Worm (Caenorhabditis elegans) whole organism, L4 larva: ENCODE data around the gene ZK829.7.

Experiments used
- F10B5.3 ChIP-seq: sonication (generic microtip); optimal IDR thresholded peaks from 2 replicates; lab custom pipeline; 2016; ENCODE audit warnings: mild to moderate bottlenecking, missing genetic modification characterization, missing compliant biosample characterization
- F37D6.2 ChIP-seq: sonication (generic microtip); optimal IDR thresholded peaks from 2 replicates; lab custom pipeline; 2016; ENCODE audit warnings: mild to moderate bottlenecking, missing genetic modification characterization, missing compliant biosample characterization
- F44E2.7 ChIP-seq: fragments of 200-800 bp; sonication (Bioruptor generic); IDR thresholded peaks from 2 replicates; pipeline ENCODE4 v2.1.2; 2022; ENCODE audit warnings: missing genetic modification characterization, missing compliant biosample characterization
- F49E8.2 ChIP-seq: sonication (generic microtip); optimal IDR thresholded peaks from 2 replicates; lab custom pipeline; 2016; ENCODE audit warnings: missing compliant biosample characterization, mild to moderate bottlenecking, missing genetic modification characterization, borderline replicate concordance
- T26A8.4 ChIP-seq: fragments of 200-800 bp; sonication (Bioruptor generic); IDR thresholded peaks from 2 replicates; pipeline ENCODE4 v1.3.6; 2022; ENCODE audit warnings: missing genetic modification characterization, missing compliant biosample characterization
- Y5F2A.4 ChIP-seq: fragments of 200-800 bp; sonication (Bioruptor generic); optimal IDR thresholded peaks from 2 replicates; lab custom pipeline; 2018; ENCODE audit warnings: mild to moderate bottlenecking, missing genetic modification characterization, missing compliant biosample characterization
- aha-1 ChIP-seq: fragments of 150-350 bp; peaks from one replicate; lab custom pipeline; 2014; ENCODE audit warnings: missing biosample characterization, missing genetic modification characterization
- ama-1 ChIP-seq: fragments of 150-350 bp; optimal IDR thresholded peaks from 2 replicates; lab custom pipeline; 2014; ENCODE audit warnings: inconsistent platforms, mixed read lengths
- ceh-20 ChIP-seq: fragments of 200-800 bp; sonication (Bioruptor generic); IDR thresholded peaks from 2 replicates; pipeline ENCODE4 v1.3.6; 2022; ENCODE audit warnings: missing genetic modification reagents, missing genetic modification characterization, missing compliant biosample characterization
- cey-2 ChIP-seq: sonication (generic microtip); optimal IDR thresholded peaks from 3 replicates; lab custom pipeline; 2017; ENCODE audit warnings: missing genetic modification characterization, mild to moderate bottlenecking, missing compliant biosample characterization, antibody characterized with exemption, borderline replicate concordance; ENCODE audit not compliant: insufficient read depth
- ctbp-1 ChIP-seq: fragments of 200-800 bp; sonication (Bioruptor generic); IDR thresholded peaks from 2 replicates; pipeline ENCODE4 v1.3.6; 2022; ENCODE audit warnings: missing genetic modification reagents, missing genetic modification characterization, missing compliant biosample characterization
- daf-16 ChIP-seq, 3 experiments: sonication (generic microtip); optimal IDR thresholded peaks; 2 replicates each; lab custom pipeline; 2016 to 2017; ENCODE audit warnings: missing genetic modification characterization in 3 of 3, missing genetic modification reagents in 3 of 3, mild to moderate bottlenecking in 2 of 3, missing compliant biosample characterization in 2 of 3, missing biosample characterization in 1 of 3, moderate library complexity in 1 of 3
- daf-19 ChIP-seq: fragments of 200-800 bp; sonication (Bioruptor generic); conservative IDR thresholded peaks from 2 replicates; pipeline ENCODE4 v1.3.6; 2022; ENCODE audit warnings: missing genetic modification characterization, missing compliant biosample characterization
- daf-8 ChIP-seq: fragments of 200-800 bp; sonication (Bioruptor generic); IDR thresholded peaks from 2 replicates; pipeline ENCODE4 v1.3.6; 2022; ENCODE audit warnings: missing genetic modification characterization, missing compliant biosample characterization
- dmd-6 ChIP-seq: fragments of 200-800 bp; sonication (Bioruptor generic); IDR thresholded peaks from 2 replicates; pipeline ENCODE4 v1.3.6; 2022; ENCODE audit warnings: missing genetic modification reagents, missing genetic modification characterization, missing compliant biosample characterization
- dmd-8 ChIP-seq: fragments of 200-800 bp; sonication (Bioruptor generic); IDR thresholded peaks from 2 replicates; pipeline ENCODE4 v1.3.6; 2022; ENCODE audit warnings: missing genetic modification characterization, missing compliant biosample characterization
- duxl-1 ChIP-seq: sonication (generic microtip); optimal IDR thresholded peaks from 2 replicates; lab custom pipeline; 2016; ENCODE audit warnings: mild to moderate bottlenecking, missing genetic modification characterization, moderate library complexity, missing compliant biosample characterization; ENCODE audit not compliant: poor library complexity
- egl-43 ChIP-seq: fragments of 200-800 bp; sonication (Bioruptor generic); IDR thresholded peaks from 2 replicates; pipeline ENCODE4 v1.3.6; 2022; ENCODE audit warnings: missing genetic modification reagents, missing genetic modification characterization, missing compliant biosample characterization
- hif-1 ChIP-seq, 2 experiments: sonication (generic microtip); optimal IDR thresholded peaks; 2 replicates each; lab custom pipeline; 2016 to 2017; ENCODE audit warnings: missing compliant biosample characterization in 2 of 2, missing genetic modification characterization in 2 of 2, missing genetic modification reagents in 2 of 2, missing genotype in 2 of 2, mild to moderate bottlenecking in 1 of 2
- lin-15B ChIP-seq: fragments of 150-350 bp; sonication (generic microtip); optimal IDR thresholded peaks from 3 replicates; lab custom pipeline; 2014; ENCODE audit warnings: missing biosample characterization, missing genetic modification characterization
- lin-29 ChIP-seq: fragments of 200-800 bp; sonication (Bioruptor generic); IDR thresholded peaks from 2 replicates; pipeline ENCODE4 v1.3.6; 2022; ENCODE audit warnings: missing genetic modification reagents, missing genetic modification characterization, missing compliant biosample characterization
- lin-39 ChIP-seq: fragments of 150-350 bp; optimal IDR thresholded peaks from 2 replicates; lab custom pipeline; 2014; ENCODE audit warnings: missing biosample characterization, missing genetic modification reagents, missing genetic modification characterization
- lsy-2 ChIP-seq, 2 experiments: fragments of 150-350 bp in 1 of 2; sonication (generic microtip) in 1 of 2; optimal IDR thresholded peaks; 2 replicates each; lab custom pipeline; 2014 to 2017; ENCODE audit warnings: missing biosample characterization in 2 of 2, missing genetic modification characterization in 2 of 2
- madf-5 ChIP-seq, 2 experiments: fragments of 200-800 bp; sonication (Bioruptor generic); IDR thresholded peaks; 2 replicates each; pipeline ENCODE4 v1.3.6; 2022; ENCODE audit warnings: missing compliant biosample characterization in 2 of 2, missing genetic modification characterization in 2 of 2
- mdl-1 ChIP-seq, 2 experiments: fragments of 150-350 bp in 1 of 2; sonication (generic microtip) in 1 of 2; optimal IDR thresholded peaks; 2 replicates each; lab custom pipeline; 2014 to 2017; ENCODE audit warnings: missing biosample characterization in 2 of 2, missing genetic modification characterization in 2 of 2
- mxl-2 ChIP-seq: fragments of 200-800 bp; sonication (Bioruptor generic); conservative IDR thresholded peaks from 2 replicates; pipeline ENCODE4 v1.3.6; 2022; ENCODE audit warnings: missing genetic modification reagents, missing genetic modification characterization, missing compliant biosample characterization
- nhr-10 ChIP-seq: fragments of 150-350 bp; optimal IDR thresholded peaks from 2 replicates; lab custom pipeline; 2014; ENCODE audit warnings: missing biosample characterization, missing genetic modification characterization
- nhr-11 ChIP-seq: fragments of 150-350 bp; optimal IDR thresholded peaks from 2 replicates; lab custom pipeline; 2014; ENCODE audit warnings: missing biosample characterization, missing genetic modification characterization
- nhr-111 ChIP-seq: fragments of 200-800 bp; sonication (Bioruptor generic); optimal IDR thresholded peaks from 2 replicates; lab custom pipeline; 2018; ENCODE audit warnings: mild to moderate bottlenecking, missing genetic modification characterization, missing compliant biosample characterization
- nhr-237 ChIP-seq: sonication (generic microtip); optimal IDR thresholded peaks from 2 replicates; lab custom pipeline; 2017; ENCODE audit warnings: missing biosample characterization, missing genetic modification characterization
- nhr-76 ChIP-seq: fragments of 150-350 bp; optimal IDR thresholded peaks from 2 replicates; lab custom pipeline; 2014; ENCODE audit warnings: missing biosample characterization, missing genetic modification characterization
- php-3 ChIP-seq: fragments of 200-800 bp; sonication (Bioruptor generic); IDR thresholded peaks from 2 replicates; pipeline ENCODE4 v1.3.6; 2022; ENCODE audit warnings: missing genetic modification reagents, missing genetic modification characterization, missing compliant biosample characterization
- spr-1 ChIP-seq: sonication (generic microtip); optimal IDR thresholded peaks from 2 replicates; lab custom pipeline; 2016; ENCODE audit warnings: mild to moderate bottlenecking, missing genetic modification characterization, missing compliant biosample characterization
- spr-3 ChIP-seq: fragments of 200-800 bp; sonication (Bioruptor generic); optimal IDR thresholded peaks from 2 replicates; lab custom pipeline; 2018; ENCODE audit warnings: mild to moderate bottlenecking, missing genetic modification characterization, missing compliant biosample characterization
- vab-7 ChIP-seq: fragments of 200-800 bp; sonication (Bioruptor generic); IDR thresholded peaks from 2 replicates; pipeline ENCODE4 v1.3.6; 2022; ENCODE audit warnings: missing genetic modification reagents, missing genetic modification characterization, missing compliant biosample characterization
- zip-2 ChIP-seq: fragments of 150-350 bp; optimal IDR thresholded peaks from 2 replicates; lab custom pipeline; 2014; ENCODE audit warnings: missing biosample characterization, missing genetic modification characterization
- ztf-11 ChIP-seq: fragments of 150-350 bp; optimal IDR thresholded peaks from 2 replicates; lab custom pipeline; 2014; ENCODE audit warnings: missing biosample characterization, missing genetic modification characterization
- ztf-7 ChIP-seq: fragments of 150-350 bp; optimal IDR thresholded peaks from 2 replicates; lab custom pipeline; 2014; ENCODE audit warnings: missing biosample characterization, missing genetic modification characterization

The ZK829.7 gene

ce11 chrIV:11952612-11953299 lies 8.6 kb downstream of the ZK829.7 start, which contains the start of gene gdh-1 (continued):
- TF ChIP-seq daf-16 (GFP tag; optimal IDR thresholded peaks at IDR 0.05; lab: Kevin White, UChicago) (no peak), daf-16 (tag; optimal IDR thresholded peaks at IDR 0.05; lab: Kevin White, UChicago) (peak; percentile 60), spr-1 (tag; lab: Kevin White, UChicago) (no peak), lsy-2 (tag; optimal IDR thresholded peaks at IDR 0.05; lab: Kevin White, UChicago) (peak in 1 of 2 experiments; percentile 56), zip-2 (no peak), vab-7 (GFP tag; lab: Robert Waterston, UW) (no peak), lin-15B (tag; lab: Kevin White, UChicago) (no peak), nhr-111 (GFP tag; lab: Kevin White, UChicago) (no peak), nhr-10 (tag; lab: Kevin White, UChicago) (no peak), daf-19 (GFP tag; lab: Robert Waterston, UW) (no peak), nhr-76 (tag; lab: Kevin White, UChicago) (no peak), F49E8.2 (tag; lab: Kevin White, UChicago) (no peak), ztf-7 (tag; lab: Kevin White, UChicago) (no peak), dmd-6 (GFP tag; lab: Robert Waterston, UW) (peak; percentile 56), nhr-11 (tag; lab: Kevin White, UChicago) (no peak), nhr-237 (no peak), T26A8.4 (GFP tag; lab: Robert Waterston, UW) (no peak), spr-3 (GFP tag; lab: Kevin White, UChicago) (no peak), ceh-20 (0 out of 2 replicates have a peak, but pooled peaks have one; percentile 23), ama-1 (lab: Kevin White, UChicago) (peak; percentile 84), F44E2.7 (GFP tag; lab: Robert Waterston, UW) (no peak), lin-29 (GFP tag; lab: Robert Waterston, UW) (no peak)

ce11 chrIV:11950270-11950669 lies 11.1 kb downstream of the ZK829.7 start, which contains the start of gene tbx-36:
Gene tbx-36, plus strand, starts transcription at chrIV:11950570.
- TF ChIP-seq aha-1 (tag; lab: Kevin White, UChicago) (peak; percentile 56), lin-39 (no peak)
- TF ChIP-seq, all 104 proteins: peak for 1

ce11 chrIV:11949717-11950116 lies 11.6 kb downstream of the ZK829.7 start, which contains the start of gene hdl-1:
Gene hdl-1, minus strand, starts transcription at chrIV:11949817.
- TF ChIP-seq ctbp-1 (GFP tag; lab: Robert Waterston, UW) (no peak), mxl-2 (GFP tag; lab: Robert Waterston, UW) (no peak)

- TF ChIP-seq cey-2 (tag; lab: Kevin White, UChicago) = no peak
- TF ChIP-seq F49E8.2 (tag; lab: Kevin White, UChicago) = no peak
- no peak for TF ChIP-seq nhr-10 (tag; lab: Kevin White, UChicago)
- TF ChIP-seq F37D6.2 (tag; lab: Kevin White, UChicago) = no peak
- no peak for TF ChIP-seq Y5F2A.4 (GFP tag; lab: Kevin White, UChicago)
- TF ChIP-seq ztf-11 (tag; lab: Kevin White, UChicago) = no peak
- TF ChIP-seq T26A8.4 (GFP tag; lab: Robert Waterston, UW) = no peak
- no peak for TF ChIP-seq dmd-8 (GFP tag; lab: Robert Waterston, UW)
- no peak for TF ChIP-seq daf-8
- TF ChIP-seq php-3 = no peak
- no peak for TF ChIP-seq egl-43
- TF ChIP-seq duxl-1 (tag; lab: Kevin White, UChicago) = no peak
- TF ChIP-seq mdl-1 (tag; optimal IDR thresholded peaks at IDR 0.05; lab: Kevin White, UChicago) = no peak
- no peak for TF ChIP-seq hif-1 (tag; optimal IDR thresholded peaks at IDR 0.05; lab: Kevin White, UChicago)
- TF ChIP-seq vab-7 (GFP tag; lab: Robert Waterston, UW) = no peak
- TF ChIP-seq nhr-11 (tag; lab: Kevin White, UChicago) = no peak
- no peak for TF ChIP-seq F10B5.3 (tag; lab: Kevin White, UChicago)
- no peak for TF ChIP-seq madf-5 (GFP tag; IDR thresholded peaks at IDR 0.05; lab: Robert Waterston, UW)
These were observed 15.7 kb downstream of the ZK829.7 start, which contains the start of gene ZK829.3 for ce11 chrIV:11945621-11946020. Gene ZK829.3, minus strand, starts transcription at chrIV:11945721.
